Worm (Caenorhabditis elegans) whole organism, L4 larva: ENCODE data around the gene srbc-82.

Experiments
- F10B5.3 ChIP-seq: sonication (generic microtip); optimal IDR thresholded peaks from 2 replicates; lab custom pipeline; 2016; ENCODE audit warnings: mild to moderate bottlenecking, missing genetic modification characterization, missing compliant biosample characterization
- F26F4.8 ChIP-seq: fragments of 200-800 bp; sonication (Bioruptor generic); conservative IDR thresholded peaks from 2 replicates; pipeline ENCODE4 v1.3.6; 2022; ENCODE audit warnings: missing genetic modification characterization, missing compliant biosample characterization
- F37D6.2 ChIP-seq: sonication (generic microtip); optimal IDR thresholded peaks from 2 replicates; lab custom pipeline; 2016; ENCODE audit warnings: mild to moderate bottlenecking, missing genetic modification characterization, missing compliant biosample characterization
- Y48G9A.11 ChIP-seq: fragments of 200-800 bp; sonication (Bioruptor generic); IDR thresholded peaks from 2 replicates; pipeline ENCODE4 v1.3.6; 2022; ENCODE audit warnings: missing genetic modification reagents, missing genetic modification characterization, missing compliant biosample characterization
- Y75B8A.6 ChIP-seq: fragments of 200-800 bp; sonication (Bioruptor generic); IDR thresholded peaks from 2 replicates; pipeline ENCODE4 v1.3.6; 2022; ENCODE audit warnings: missing genetic modification reagents, missing genetic modification characterization, missing compliant biosample characterization
- ZK337.2 ChIP-seq: fragments of 200-800 bp; sonication (Bioruptor generic); IDR thresholded peaks from 2 replicates; pipeline ENCODE4 v1.3.6; 2022; ENCODE audit warnings: missing genetic modification reagents, missing genetic modification characterization, missing compliant biosample characterization
- aha-1 ChIP-seq: fragments of 150-350 bp; peaks from one replicate; lab custom pipeline; 2014; ENCODE audit warnings: missing biosample characterization, missing genetic modification characterization
- attf-4 ChIP-seq: sonication (generic microtip); optimal IDR thresholded peaks from 3 replicates; lab custom pipeline; 2017; ENCODE audit warnings: missing biosample characterization, missing genetic modification characterization
- ceh-62 ChIP-seq: sonication (generic microtip); optimal IDR thresholded peaks from 2 replicates; lab custom pipeline; 2017; ENCODE audit warnings: missing biosample characterization, missing genetic modification characterization
- ces-1 ChIP-seq: fragments of 150-350 bp; sonication (generic microtip); optimal IDR thresholded peaks from 4 replicates; lab custom pipeline; 2014; ENCODE audit warnings: missing biosample characterization, missing genetic modification reagents, missing genetic modification characterization
- cey-2 ChIP-seq: sonication (generic microtip); optimal IDR thresholded peaks from 3 replicates; lab custom pipeline; 2017; ENCODE audit warnings: missing genetic modification characterization, mild to moderate bottlenecking, missing compliant biosample characterization, antibody characterized with exemption, borderline replicate concordance; ENCODE audit not compliant: insufficient read depth
- daf-16 ChIP-seq, 3 experiments: sonication (generic microtip); optimal IDR thresholded peaks; 2 replicates each; lab custom pipeline; 2016 to 2017; ENCODE audit warnings: missing genetic modification characterization in 3 of 3, missing genetic modification reagents in 3 of 3, mild to moderate bottlenecking in 2 of 3, missing compliant biosample characterization in 2 of 3, missing biosample characterization in 1 of 3, moderate library complexity in 1 of 3
- daf-19 ChIP-seq: fragments of 200-800 bp; sonication (Bioruptor generic); conservative IDR thresholded peaks from 2 replicates; pipeline ENCODE4 v1.3.6; 2022; ENCODE audit warnings: missing genetic modification characterization, missing compliant biosample characterization
- dmd-6 ChIP-seq: fragments of 200-800 bp; sonication (Bioruptor generic); IDR thresholded peaks from 2 replicates; pipeline ENCODE4 v1.3.6; 2022; ENCODE audit warnings: missing genetic modification reagents, missing genetic modification characterization, missing compliant biosample characterization
- dpl-1 ChIP-seq: fragments of 150-350 bp; optimal IDR thresholded peaks from 2 replicates; lab custom pipeline; 2014; ENCODE audit warnings: missing biosample characterization, missing genetic modification reagents, missing genetic modification characterization
- duxl-1 ChIP-seq: sonication (generic microtip); optimal IDR thresholded peaks from 2 replicates; lab custom pipeline; 2016; ENCODE audit warnings: mild to moderate bottlenecking, missing genetic modification characterization, moderate library complexity, missing compliant biosample characterization; ENCODE audit not compliant: poor library complexity
- dve-1 ChIP-seq: sonication (generic microtip); optimal IDR thresholded peaks from 2 replicates; lab custom pipeline; 2017; ENCODE audit warnings: antibody characterized with exemption, mild to moderate bottlenecking, missing genetic modification characterization, missing compliant biosample characterization; ENCODE audit not compliant: insufficient read depth
- egl-27 ChIP-seq: sonication (generic microtip); optimal IDR thresholded peaks from 3 replicates; lab custom pipeline; 2017; ENCODE audit warnings: missing biosample characterization, missing genetic modification reagents, missing genetic modification characterization
- hif-1 ChIP-seq, 2 experiments: sonication (generic microtip); optimal IDR thresholded peaks; 2 replicates each; lab custom pipeline; 2016 to 2017; ENCODE audit warnings: missing compliant biosample characterization in 2 of 2, missing genetic modification characterization in 2 of 2, missing genetic modification reagents in 2 of 2, missing genotype in 2 of 2, mild to moderate bottlenecking in 1 of 2
- hlh-11 ChIP-seq: fragments of 200-800 bp; sonication (Bioruptor generic); optimal IDR thresholded peaks from 2 replicates; lab custom pipeline; 2018; ENCODE audit warnings: mild to moderate bottlenecking, missing genetic modification characterization, missing compliant biosample characterization
- lin-38 ChIP-seq: fragments of 200-800 bp; sonication (Bioruptor generic); IDR thresholded peaks from 2 replicates; pipeline ENCODE4 v1.3.6; 2022; ENCODE audit warnings: missing genetic modification reagents, missing genetic modification characterization, missing compliant biosample characterization
- mdt-29 ChIP-seq: fragments of 200-800 bp; sonication (Bioruptor generic); IDR thresholded peaks from 2 replicates; pipeline ENCODE4 v1.3.6; 2022; ENCODE audit warnings: missing genetic modification reagents, missing genetic modification characterization, missing compliant biosample characterization
- mep-1 ChIP-seq: fragments of 150-350 bp; sonication (generic microtip); optimal IDR thresholded peaks from 3 replicates; lab custom pipeline; 2014; ENCODE audit warnings: missing biosample characterization, missing genetic modification characterization
- nhr-10 ChIP-seq: fragments of 150-350 bp; optimal IDR thresholded peaks from 2 replicates; lab custom pipeline; 2014; ENCODE audit warnings: missing biosample characterization, missing genetic modification characterization
- nhr-102 ChIP-seq: sonication (generic microtip); optimal IDR thresholded peaks from 2 replicates; lab custom pipeline; 2016; ENCODE audit warnings: mild to moderate bottlenecking, missing genetic modification characterization, moderate library complexity, missing compliant biosample characterization
- nhr-28 ChIP-seq: fragments of 150-350 bp; optimal IDR thresholded peaks from 2 replicates; lab custom pipeline; 2014; ENCODE audit warnings: missing biosample characterization, missing genetic modification characterization
- nhr-41 ChIP-seq: fragments of 200-800 bp; sonication (Bioruptor generic); IDR thresholded peaks from 2 replicates; pipeline ENCODE4 v1.3.6; 2022; ENCODE audit warnings: missing genetic modification reagents, missing genetic modification characterization, missing compliant biosample characterization
- nhr-48 ChIP-seq: sonication (generic microtip); optimal IDR thresholded peaks from 2 replicates; lab custom pipeline; 2016; ENCODE audit warnings: mild to moderate bottlenecking, missing genetic modification characterization, missing compliant biosample characterization
- nhr-77 ChIP-seq: fragments of 150-350 bp; optimal IDR thresholded peaks from 2 replicates; lab custom pipeline; 2014; ENCODE audit warnings: missing biosample characterization, missing genetic modification characterization
- pha-4 ChIP-seq, 2 experiments: fragments of 150-350 bp in 1 of 2; fragments of 200-800 bp in 1 of 2; sonication (Bioruptor generic) in 1 of 2; IDR thresholded peaks in 1 of 2; optimal IDR thresholded peaks in 1 of 2; 2 replicates each; pipeline versions ENCODE4 v1.3.6 to Lab custom; 2014 to 2022; ENCODE audit warnings: missing genetic modification characterization in 2 of 2, missing genetic modification reagents in 2 of 2, missing biosample characterization in 1 of 2, missing compliant biosample characterization in 1 of 2
- php-3 ChIP-seq: fragments of 200-800 bp; sonication (Bioruptor generic); IDR thresholded peaks from 2 replicates; pipeline ENCODE4 v1.3.6; 2022; ENCODE audit warnings: missing genetic modification reagents, missing genetic modification characterization, missing compliant biosample characterization
- pqm-1 ChIP-seq: sonication (generic microtip); optimal IDR thresholded peaks from 2 replicates; lab custom pipeline; 2017; ENCODE audit warnings: missing biosample characterization, missing genetic modification characterization
- set-16 ChIP-seq: fragments of 200-800 bp; sonication (Bioruptor generic); IDR thresholded peaks from 2 replicates; pipeline ENCODE4 v1.3.6; 2022; ENCODE audit warnings: missing genetic modification reagents, missing genetic modification characterization, missing compliant biosample characterization
- tra-1 ChIP-seq: fragments of 200-800 bp; sonication (Bioruptor generic); IDR thresholded peaks from 2 replicates; pipeline ENCODE4 v1.3.6; 2022; ENCODE audit warnings: missing genetic modification reagents, missing genetic modification characterization, missing compliant biosample characterization
- unc-39 ChIP-seq: sonication (generic microtip); optimal IDR thresholded peaks from 2 replicates; lab custom pipeline; 2017; ENCODE audit warnings: missing biosample characterization, missing genetic modification characterization
- unc-62 ChIP-seq, 3 experiments: fragments of 150-350 bp in 1 of 3; sonication (generic microtip); optimal IDR thresholded peaks in 2 of 3; peaks in 1 of 3; 1 replicate in 1 of 3; 2 replicates in 2 of 3; lab custom pipeline; 2014 to 2017; ENCODE audit warnings: missing biosample characterization in 3 of 3, missing genetic modification characterization in 3 of 3, missing genetic modification reagents in 3 of 3, missing genotype in 1 of 3
- zfp-3 ChIP-seq: fragments of 200-800 bp; sonication (Bioruptor generic); conservative IDR thresholded peaks from 2 replicates; pipeline ENCODE4 v1.3.6; 2022; ENCODE audit warnings: missing genetic modification reagents, missing genetic modification characterization, missing compliant biosample characterization
- ztf-7 ChIP-seq: fragments of 150-350 bp; optimal IDR thresholded peaks from 2 replicates; lab custom pipeline; 2014; ENCODE audit warnings: missing biosample characterization, missing genetic modification characterization

The srbc-82 gene

DNA sequence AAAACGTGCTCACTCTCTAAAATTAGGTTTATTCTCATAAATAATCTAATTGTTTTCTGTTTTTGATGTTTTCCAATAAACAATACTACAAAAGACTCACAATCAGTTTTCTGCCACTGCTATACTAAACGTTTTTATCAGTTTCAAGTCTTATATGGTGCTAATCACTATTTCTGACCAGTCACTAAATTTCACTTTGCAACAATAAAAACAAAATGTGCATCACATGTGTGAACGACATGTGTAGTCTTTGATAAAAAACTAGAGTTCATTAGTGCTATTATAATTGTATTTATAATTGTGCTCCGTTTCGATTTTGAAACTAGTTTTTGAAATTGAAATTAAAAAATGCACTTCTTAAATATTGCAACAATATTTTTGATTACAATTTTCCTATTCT is 22.5 kb upstream of the srbc-82 start, which contains the start of gene cyp-37B1:
Gene cyp-37B1 (plus strand): TSS at position 199 of the 400 bp plus-strand sequence.
- TF ChIP-seq zfp-3 (GFP tag; lab: Robert Waterston, UW) (no peak), nhr-10 (no peak), php-3 (GFP tag; lab: Robert Waterston, UW) (peak; percentile 82), nhr-28 (tag; lab: Kevin White, UChicago) (peak; percentile 97), dmd-6 (GFP tag; lab: Robert Waterston, UW) (peak; percentile 90), set-16 (GFP tag; lab: Robert Waterston, UW) (no peak), pqm-1 (tag; lab: Kevin White, UChicago) (peak; percentile 89), dve-1 (peak; percentile 87), dpl-1 (no peak), nhr-77 (peak; percentile 87), nhr-102 (tag; lab: Kevin White, UChicago) (peak; percentile 73), daf-16 (GFP tag; optimal IDR thresholded peaks at IDR 0.05; lab: Kevin White, UChicago) (no peak), daf-16 (tag; optimal IDR thresholded peaks at IDR 0.05; lab: Kevin White, UChicago) (peak; percentile 95), hlh-11 (tag; lab: Kevin White, UChicago) (peak; percentile 85), nhr-48 (tag; lab: Kevin White, UChicago) (peak; percentile 69)

DNA sequence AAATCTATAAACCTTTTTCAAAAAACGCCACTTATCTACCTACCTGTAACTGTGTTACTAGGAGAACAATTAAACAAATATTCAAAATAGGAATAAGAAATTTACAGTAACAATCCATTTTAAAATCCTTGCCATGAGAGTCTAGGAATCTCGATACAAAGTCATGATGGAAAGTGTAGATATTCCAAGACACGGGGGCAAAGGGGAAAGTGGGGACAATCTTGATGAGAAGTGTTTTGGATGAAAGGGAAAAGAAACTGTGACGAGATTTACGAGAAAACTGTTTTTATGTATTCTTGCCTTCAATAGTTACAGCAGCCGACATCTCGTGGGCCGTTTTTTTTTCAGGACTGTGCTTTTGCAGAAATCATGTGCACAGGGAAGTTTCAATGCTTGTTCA is 18.2 kb upstream of the srbc-82 start, which contains the start of gene F28G4.2:
Gene F28G4.2 (minus strand): TSS at position 175 of the 400 bp plus-strand sequence.
- TF ChIP-seq nhr-41 (no peak), attf-4 (no peak), cey-2 (no peak), nhr-77 (no peak), Y48G9A.11 (GFP tag; lab: Robert Waterston, UW) (no peak), egl-27 (tag; lab: Kevin White, UChicago) (no peak), lin-38 (GFP tag; lab: Robert Waterston, UW) (no peak), daf-16 (GFP tag; optimal IDR thresholded peaks at IDR 0.05; lab: Kevin White, UChicago) (no peak), daf-16 (tag; optimal IDR thresholded peaks at IDR 0.05; lab: Kevin White, UChicago) (no peak), F26F4.8 (GFP tag; lab: Robert Waterston, UW) (no peak), daf-19 (GFP tag; lab: Robert Waterston, UW) (no peak), hlh-11 (tag; lab: Kevin White, UChicago) (no peak), tra-1 (GFP tag; lab: Robert Waterston, UW) (no peak), pha-4 (GFP tag; IDR thresholded peaks at IDR 0.05; lab: Robert Waterston, UW) (no peak), pha-4 (tag; optimal IDR thresholded peaks at IDR 0.05; lab: Kevin White, UChicago) (no peak), dmd-6 (GFP tag; lab: Robert Waterston, UW) (no peak), Y75B8A.6 (no peak), unc-39 (tag; lab: Kevin White, UChicago) (no peak), mep-1 (no peak), ces-1 (GFP tag; lab: Kevin White, UChicago) (no peak)

DNA sequence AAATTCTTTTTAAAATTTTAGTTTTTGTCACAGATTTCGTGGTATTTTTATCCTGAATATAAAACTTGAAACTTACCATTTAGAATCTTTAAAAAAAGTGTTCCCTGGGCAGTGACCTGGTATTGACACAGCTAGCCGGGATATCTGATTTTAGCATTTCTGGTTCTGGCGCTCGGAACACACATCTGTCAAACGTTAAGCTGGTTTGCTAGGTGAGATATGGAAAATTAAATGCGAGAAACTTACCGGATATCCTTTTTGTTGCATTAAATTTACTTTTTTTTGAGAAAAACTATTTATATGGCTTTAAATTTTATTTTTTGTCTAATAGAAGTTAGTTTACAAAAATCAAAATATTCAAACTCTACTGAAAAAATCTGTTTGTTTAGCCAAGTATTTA is 14.6 kb upstream of the srbc-82 start, which contains the start of gene F28G4.4:
Gene F28G4.4 (minus strand): TSS at position 101 of the 400 bp plus-strand sequence.
- no peak for TF ChIP-seq mdt-29
- peak in 1 of 2 experiments; percentile 66 for TF ChIP-seq unc-62 (GFP tag; optimal IDR thresholded peaks at IDR 0.05 in 1 of 2; lab: Kevin White, UChicago)
- TF ChIP-seq unc-62 (tag; optimal IDR thresholded peaks at IDR 0.05; lab: Kevin White, UChicago), result no peak
- TF ChIP-seq dve-1, result no peak

DNA sequence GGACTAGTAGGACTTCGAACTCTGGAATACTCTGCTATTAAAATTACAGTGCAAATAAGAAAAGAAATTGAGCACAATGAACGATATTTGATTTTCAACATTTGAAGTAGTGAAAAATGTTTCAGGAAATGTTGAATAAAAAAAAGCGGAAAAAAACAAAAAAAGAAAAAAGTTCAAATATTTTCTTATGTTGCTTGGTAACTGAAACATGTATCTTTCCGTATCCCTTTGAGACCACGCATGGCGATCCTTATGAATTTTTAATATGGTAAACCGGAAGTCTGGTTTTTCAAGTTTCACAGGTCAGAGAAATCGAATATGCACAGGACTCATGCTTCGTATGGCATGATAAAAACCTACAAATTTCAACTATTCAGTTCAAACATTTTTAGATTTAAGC is 12.8 kb upstream of the srbc-82 start, which contains the start of gene F28G4.3:
Gene F28G4.3 (minus strand): TSS at position 101 of the 400 bp plus-strand sequence.
- TF ChIP-seq F37D6.2, result no peak
- TF ChIP-seq pha-4 (GFP tag; IDR thresholded peaks at IDR 0.05; lab: Robert Waterston, UW), result no peak
- no peak for TF ChIP-seq pha-4 (tag; optimal IDR thresholded peaks at IDR 0.05; lab: Kevin White, UChicago)
- TF ChIP-seq hif-1 (tag; optimal IDR thresholded peaks at IDR 0.05; lab: Kevin White, UChicago), result no peak
- no peak for TF ChIP-seq Y48G9A.11 (GFP tag; lab: Robert Waterston, UW)
- TF ChIP-seq dve-1, result no peak
- TF ChIP-seq ztf-7 (tag; lab: Kevin White, UChicago), result no peak
- TF ChIP-seq F10B5.3, result no peak
- TF ChIP-seq duxl-1 (tag; lab: Kevin White, UChicago), result no peak
- no peak for TF ChIP-seq ZK337.2 (GFP tag; lab: Robert Waterston, UW)
- TF ChIP-seq aha-1, result no peak
- no peak for TF ChIP-seq ceh-62 (tag; lab: Kevin White, UChicago)
